Fruit fly (Drosophila melanogaster) whole organism, embryonic: Measurements from ENCODE around the gene CG34117.

Experiments
- Aef1 ChIP-seq: fragments of 200-800 bp; sonication (Bioruptor generic); IDR thresholded peaks from 3 replicates; pipeline ENCODE4 v1.3.6; 2022; ENCODE audit warnings: missing biosample characterization, missing genetic modification characterization
- Atf6 ChIP-seq: fragments of 200-800 bp; sonication (Bioruptor generic); IDR thresholded peaks from 2 replicates; pipeline ENCODE4 v1.3.6; 2022; ENCODE audit warnings: missing biosample characterization, missing genetic modification characterization
- BtbVII ChIP-seq: fragments of 200-800 bp; sonication (Bioruptor generic); optimal IDR thresholded peaks from 3 replicates; lab custom pipeline; 2017; ENCODE audit warnings: missing biosample characterization, mild to moderate bottlenecking, missing genetic modification characterization
- CG10959 ChIP-seq: fragments of 200-800 bp; sonication (Bioruptor generic); IDR thresholded peaks from 2 replicates; pipeline ENCODE4 v1.3.6; 2022; ENCODE audit warnings: missing biosample characterization, missing genetic modification characterization
- CG11723 ChIP-seq: fragments of 200-800 bp; sonication (Bioruptor generic); optimal IDR thresholded peaks from 2 replicates; lab custom pipeline; 2017; ENCODE audit warnings: missing biosample characterization, mild to moderate bottlenecking, missing genetic modification characterization
- CG12236 ChIP-seq: fragments of 200-800 bp; sonication (Bioruptor generic); optimal IDR thresholded peaks from 2 replicates; lab custom pipeline; 2016; ENCODE audit warnings: missing biosample characterization, missing genetic modification characterization
- CG12769 ChIP-seq: fragments of 200-800 bp; sonication (Bioruptor generic); optimal IDR thresholded peaks from 2 replicates; lab custom pipeline; 2019; ENCODE audit warnings: missing biosample characterization, mild to moderate bottlenecking, missing genetic modification characterization, moderate library complexity
- CG14050 ChIP-seq: fragments of 200-800 bp; sonication (Bioruptor generic); IDR thresholded peaks from 3 replicates; pipeline ENCODE4 v1.3.6; 2022; ENCODE audit warnings: missing biosample characterization, missing genetic modification characterization
- CG15073 ChIP-seq: fragments of 200-800 bp; sonication (Bioruptor generic); optimal IDR thresholded peaks from 2 replicates; lab custom pipeline; 2016; ENCODE audit warnings: missing biosample characterization, missing genetic modification characterization
- CG2889 ChIP-seq: fragments of 200-800 bp; sonication (Bioruptor generic); IDR thresholded peaks from 3 replicates; pipeline ENCODE4 v1.3.6; 2022; ENCODE audit warnings: missing biosample characterization, missing genetic modification characterization
- CG31224 ChIP-seq: fragments of 200-800 bp; sonication (Bioruptor generic); IDR thresholded peaks from 2 replicates; pipeline ENCODE4 v1.3.6; 2022; ENCODE audit warnings: missing biosample characterization, missing genetic modification characterization
- CG33557 ChIP-seq: fragments of 200-800 bp; sonication (Bioruptor generic); optimal IDR thresholded peaks from 2 replicates; lab custom pipeline; 2019; ENCODE audit warnings: missing biosample characterization, mild to moderate bottlenecking, missing genetic modification characterization, moderate library complexity
- CG5180 ChIP-seq: fragments of 200-800 bp; sonication (Bioruptor generic); optimal IDR thresholded peaks from 3 replicates; lab custom pipeline; 2017; ENCODE audit warnings: missing biosample characterization, missing genetic modification characterization, mild to moderate bottlenecking, moderate library complexity, missing genetic modification reagents
- CG7372 ChIP-seq: fragments of 200-800 bp; sonication (Bioruptor generic); IDR thresholded peaks from 2 replicates; pipeline ENCODE4 v1.3.6; 2022; ENCODE audit warnings: missing biosample characterization, missing genetic modification characterization
- CG7556 ChIP-seq: fragments of 200-800 bp; sonication (Bioruptor generic); optimal IDR thresholded peaks from 2 replicates; lab custom pipeline; 2017; ENCODE audit warnings: missing biosample characterization, mild to moderate bottlenecking, missing genetic modification characterization
- D19A ChIP-seq: fragments of 200-800 bp; optimal IDR thresholded peaks from 3 replicates; lab custom pipeline; 2019; ENCODE audit warnings: missing biosample characterization, mild to moderate bottlenecking, missing genetic modification characterization, moderate library complexity
- Deaf1 ChIP-seq: fragments of 200-800 bp; optimal IDR thresholded peaks from 3 replicates; lab custom pipeline; 2019; ENCODE audit warnings: missing biosample characterization, mild to moderate bottlenecking, missing genetic modification characterization, moderate library complexity
- ERR ChIP-seq: fragments of 200-800 bp; sonication (Bioruptor generic); optimal IDR thresholded peaks from 2 replicates; lab custom pipeline; 2016; ENCODE audit warnings: missing biosample characterization, missing genetic modification characterization
- Ets65A ChIP-seq: fragments of 200-800 bp; sonication (Bioruptor generic); peaks from one replicate; lab custom pipeline; 2016; ENCODE audit warnings: missing biosample characterization, missing genetic modification characterization
- Gug ChIP-seq: fragments of 200-800 bp; sonication (Bioruptor generic); IDR thresholded peaks from 4 replicates; pipeline ENCODE4 v1.3.6; 2022; ENCODE audit warnings: missing biosample characterization, missing genetic modification characterization
- Mad ChIP-seq: fragments of 200-800 bp; sonication (Bioruptor generic); optimal IDR thresholded peaks from 2 replicates; lab custom pipeline; 2016; ENCODE audit warnings: missing biosample characterization, missing genetic modification characterization
- Med ChIP-seq: fragments of 200-800 bp; sonication (Bioruptor generic); peaks from one replicate; lab custom pipeline; 2016; ENCODE audit warnings: missing biosample characterization, missing genetic modification characterization, mild to moderate bottlenecking, inconsistent platforms, moderate library complexity
- Oli ChIP-seq: fragments of 200-800 bp; sonication (Bioruptor generic); optimal IDR thresholded peaks from 2 replicates; lab custom pipeline; 2018; ENCODE audit warnings: missing biosample characterization, mild to moderate bottlenecking, missing genetic modification characterization, moderate library complexity
- Ravus ChIP-seq: fragments of 200-800 bp; sonication (Bioruptor generic); IDR thresholded peaks from 2 replicates; pipeline ENCODE4 v1.3.6; 2022; ENCODE audit warnings: missing biosample characterization, missing genetic modification characterization
- Rfx ChIP-seq: fragments of 200-800 bp; sonication (Bioruptor generic); IDR thresholded peaks from 2 replicates; pipeline ENCODE4 v1.3.6; 2022; ENCODE audit warnings: missing biosample characterization, missing genetic modification characterization
- aop ChIP-seq: fragments of 200-800 bp; sonication (Bioruptor generic); IDR thresholded peaks from 2 replicates; pipeline ENCODE4 v1.3.6; 2022; ENCODE audit warnings: missing biosample characterization, missing genetic modification characterization
- ase ChIP-seq: fragments of 200-800 bp; sonication (Bioruptor generic); IDR thresholded peaks from 3 replicates; pipeline ENCODE4 v1.3.6; 2022; ENCODE audit warnings: missing biosample characterization, missing genetic modification characterization
- chinmo ChIP-seq: fragments of 200-800 bp; sonication (Bioruptor generic); IDR thresholded peaks from 4 replicates; pipeline ENCODE4 v1.3.6; 2022; ENCODE audit warnings: missing biosample characterization, missing genetic modification characterization; ENCODE audit not compliant: partially characterized antibody
- chm ChIP-seq: fragments of 200-800 bp; sonication (Bioruptor generic); IDR thresholded peaks from 2 replicates; pipeline ENCODE4 v1.3.6; 2022; ENCODE audit warnings: missing biosample characterization, missing genetic modification characterization
- ftz-f1 ChIP-seq: fragments of 200-800 bp; sonication (Bioruptor generic); optimal IDR thresholded peaks from 2 replicates; lab custom pipeline; 2016; ENCODE audit warnings: missing biosample characterization, missing genetic modification characterization
- lola ChIP-seq, 3 experiments: fragments of >200 bp in 2 of 3; fragments of 200-800 bp in 1 of 3; sonication (Bioruptor generic) in 1 of 3; optimal IDR thresholded peaks; 2 replicates each; lab custom pipeline; 2017 to 2019; ENCODE audit warnings: missing biosample characterization in 3 of 3, missing genetic modification characterization in 3 of 3, mild to moderate bottlenecking in 1 of 3, moderate library complexity in 1 of 3
- lov ChIP-seq, 2 experiments: fragments of 200-800 bp in 1 of 2; fragments of >200 bp in 1 of 2; sonication (Bioruptor generic) in 1 of 2; IDR thresholded peaks in 1 of 2; optimal IDR thresholded peaks in 1 of 2; 2 replicates in 1 of 2; 3 replicates in 1 of 2; pipeline versions ENCODE4 v1.3.6 to Lab custom; 2017 to 2022; ENCODE audit warnings: missing biosample characterization in 1 of 2, missing genetic modification characterization in 1 of 2
- mirr ChIP-seq: fragments of 200-800 bp; sonication (Bioruptor generic); optimal IDR thresholded peaks from 3 replicates; lab custom pipeline; 2018; ENCODE audit warnings: missing biosample characterization, mild to moderate bottlenecking, missing genetic modification characterization
- otp ChIP-seq: fragments of 200-800 bp; sonication (Bioruptor generic); IDR thresholded peaks from 3 replicates; pipeline ENCODE4, ENCODE4 v1.3.6; 2022; ENCODE audit warnings: missing biosample characterization, missing genetic modification characterization
- pho ChIP-seq: fragments of 200-800 bp; sonication (Bioruptor generic); optimal IDR thresholded peaks from 2 replicates; lab custom pipeline; 2016; ENCODE audit warnings: missing biosample characterization, missing genetic modification characterization
- ranshi ChIP-seq: fragments of 200-800 bp; sonication (Bioruptor generic); IDR thresholded peaks from 2 replicates; pipeline ENCODE4 v1.3.6; 2022; ENCODE audit warnings: missing biosample characterization, missing genetic modification characterization
- sob ChIP-seq: fragments of 200-800 bp; sonication (Bioruptor generic); IDR thresholded peaks from 2 replicates; pipeline ENCODE4 v1.3.6; 2022; ENCODE audit warnings: missing biosample characterization, missing genetic modification characterization
- tgo ChIP-seq: fragments of 200-800 bp; sonication (Bioruptor generic); IDR thresholded peaks from 3 replicates; pipeline ENCODE4 v1.3.6; 2022; ENCODE audit warnings: missing biosample characterization, missing genetic modification characterization
- usp ChIP-seq: fragments of >200 bp; optimal IDR thresholded peaks from 2 replicates; lab custom pipeline; 2017; ENCODE audit warnings: missing biosample characterization, missing genetic modification characterization
- vvl ChIP-seq: fragments of 200-800 bp; sonication (Bioruptor generic); IDR thresholded peaks from 2 replicates; pipeline ENCODE4 v1.3.6; 2022; ENCODE audit warnings: missing biosample characterization, missing genetic modification characterization
- wor ChIP-seq: fragments of 200-800 bp; sonication (Bioruptor generic); IDR thresholded peaks from 2 replicates; pipeline ENCODE4 v1.3.6; 2022; ENCODE audit warnings: missing biosample characterization, missing genetic modification characterization

The CG34117 gene

DNA sequence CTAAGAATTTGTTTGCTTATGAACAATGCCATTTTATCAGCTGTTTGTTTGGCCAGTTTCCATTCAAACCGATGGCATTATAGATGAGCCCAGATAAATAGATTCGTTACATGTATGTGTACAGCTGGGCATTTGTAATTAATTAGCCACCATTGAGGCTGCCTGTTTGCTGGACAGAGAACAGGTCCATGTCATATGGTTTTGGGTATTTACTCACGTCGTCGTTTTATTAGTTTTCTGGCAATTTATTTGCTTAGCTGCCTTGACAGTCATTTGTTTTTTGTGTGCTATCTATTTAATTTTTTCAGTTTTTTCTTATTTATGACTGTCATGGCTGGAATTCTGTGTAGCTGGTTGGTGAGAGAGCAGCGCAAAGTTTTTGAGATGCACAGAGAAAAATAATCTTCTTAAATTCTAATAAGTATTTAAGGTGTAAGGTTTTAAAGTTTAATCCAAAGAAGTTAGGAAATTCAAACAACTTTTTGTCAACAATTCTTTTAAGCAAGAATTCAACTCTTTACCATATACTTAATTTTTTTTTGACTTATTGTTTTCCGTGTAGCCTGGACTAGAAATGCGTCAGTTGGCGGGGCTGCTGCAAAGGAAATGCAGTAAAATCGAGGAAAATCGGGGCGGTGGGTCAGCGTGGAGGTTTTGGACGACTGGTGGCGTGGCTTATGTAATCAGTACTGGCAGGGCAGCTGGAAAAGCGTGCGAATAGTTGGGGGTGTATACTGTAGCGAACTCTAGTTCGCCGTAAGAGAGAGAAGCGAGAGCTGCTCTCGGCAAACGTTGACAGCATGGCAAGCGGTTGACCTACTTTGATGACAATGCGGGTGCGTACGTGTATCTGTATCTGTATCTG lies 34.9 kb upstream of the CG34117 start (continued):
- TF ChIP-seq CG31224 (GFP tag; lab: Robert Waterston, UW) (peak; percentile 74), Atf6 (GFP tag; lab: Robert Waterston, UW) (peak; percentile 91), CG11723 (peak; percentile 75), D19A (tag; lab: Kevin White, UChicago) (peak; percentile 81), pho (GFP tag; lab: Kevin White, UChicago) (peak; percentile 82), Mad (peak; percentile 71), CG14050 (peak; percentile 83), BtbVII (GFP tag; lab: Kevin White, UChicago) (peak; percentile 76), wor (GFP tag; lab: Robert Waterston, UW) (peak; percentile 50; the same call in 1 of the 2 replicates), Aef1 (peak; percentile 51), CG7556 (GFP tag; lab: Kevin White, UChicago) (peak; percentile 90), CG12236 (peak; percentile 68), CG15073 (GFP tag; lab: Kevin White, UChicago) (no peak), otp (GFP tag; lab: Robert Waterston, UW) (peak; percentile 80), chinmo (GFP tag; lab: Robert Waterston, UW) (peak; percentile 24; the same call in 2 of the 4 replicates), ranshi (GFP tag; lab: Robert Waterston, UW) (peak; percentile 88; the same call in 1 of the 2 replicates), CG10959 (GFP tag; lab: Robert Waterston, UW) (0 out of 2 replicates have a peak, but pooled peaks have one; percentile 22), ERR (GFP tag; lab: Kevin White, UChicago) (no peak), lola (GFP tag; optimal IDR thresholded peaks at IDR 0.05; lab: Kevin White, UChicago) (peak in 1 of 3 experiments; percentile 52), tgo (GFP tag; lab: Robert Waterston, UW) (peak; percentile 90), Oli (tag; lab: Kevin White, UChicago) (peak; percentile 89), Ravus (GFP tag; lab: Robert Waterston, UW) (peak; percentile 33)
- TF ChIP-seq, all 482 proteins: peak for 386

DNA sequence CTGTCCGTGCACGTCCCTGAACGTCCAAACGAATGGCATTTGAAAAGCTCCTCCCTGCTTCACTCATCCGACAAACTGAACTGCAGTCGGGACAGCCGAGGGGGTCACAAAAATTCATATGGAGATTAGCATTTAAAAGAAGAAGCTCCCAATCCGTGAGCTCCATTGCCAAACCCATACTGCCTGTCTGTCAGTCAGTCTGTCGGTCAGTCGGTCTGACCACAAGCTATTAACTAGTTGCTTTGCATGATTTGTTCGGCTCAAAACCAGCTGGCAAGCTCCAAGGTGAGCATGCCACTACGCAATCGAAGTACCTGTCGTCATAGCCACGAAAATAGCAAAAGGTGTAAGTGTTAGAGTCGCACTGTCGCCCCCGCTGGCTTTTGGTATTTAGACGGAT lies 33.9 kb upstream of the CG34117 start:
- TF ChIP-seq sob (GFP tag; lab: Robert Waterston, UW) (no peak), CG12769 (peak; percentile 34), usp (no peak), vvl (GFP tag; lab: Robert Waterston, UW) (peak; percentile 53), Rfx (0 out of 2 replicates have a peak, but pooled peaks have one; percentile 13), aop (GFP tag; lab: Robert Waterston, UW) (no peak), Med (GFP tag; lab: Kevin White, UChicago) (peak; percentile 58), ftz-f1 (peak; percentile 59), CG5180 (no peak), chinmo (GFP tag; lab: Robert Waterston, UW) (peak; percentile 84; the same call in 3 of the 4 replicates), chm (GFP tag; lab: Robert Waterston, UW) (0 out of 2 replicates have a peak, but pooled peaks have one; percentile 27), Ets65A (GFP tag; lab: Kevin White, UChicago) (peak; percentile 26), Gug (GFP tag; lab: Robert Waterston, UW) (no peak)

DNA sequence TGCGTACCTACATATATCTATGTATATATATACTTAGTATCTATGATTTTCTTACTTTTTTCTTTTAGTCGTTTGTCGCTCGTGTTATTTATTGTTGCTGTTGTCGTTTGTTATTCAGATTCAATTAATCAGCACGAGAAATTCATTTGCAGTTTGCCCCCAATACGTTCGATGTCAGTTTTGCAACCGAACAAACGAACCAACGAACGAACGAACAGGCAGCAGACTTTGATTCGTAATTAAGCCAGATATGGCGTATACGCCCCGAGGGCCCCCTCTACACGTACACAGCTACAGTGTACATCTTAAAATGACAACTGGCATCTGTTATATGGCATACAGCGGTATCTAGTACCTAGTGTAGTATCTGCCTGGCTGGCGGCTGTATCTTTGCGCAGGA lies 33.4 kb upstream of the CG34117 start:
- TF ChIP-seq ase (GFP tag; lab: Robert Waterston, UW) = 0 out of 3 replicates have a peak, but pooled peaks have one; percentile 16
- peak; percentile 53 for TF ChIP-seq Deaf1
- no peak for TF ChIP-seq CG33557 (GFP tag; lab: Kevin White, UChicago)
- TF ChIP-seq CG7372 (GFP tag; lab: Robert Waterston, UW) = no peak
- peak; percentile 34 for TF ChIP-seq mirr (GFP tag; lab: Kevin White, UChicago)
- TF ChIP-seq lov (optimal IDR thresholded peaks at IDR 0.05; lab: Kevin White, UChicago) = no peak
- 0 out of 3 replicates have a peak, but pooled peaks have one; percentile 11 for TF ChIP-seq lov (GFP tag; IDR thresholded peaks at IDR 0.05; lab: Robert Waterston, UW)
- TF ChIP-seq CG2889 (GFP tag; lab: Robert Waterston, UW) = 0 out of 3 replicates have a peak, but pooled peaks have one; percentile 12
- TF ChIP-seq, all 482 proteins: peak for 5
